Worm (Caenorhabditis elegans) whole organism, L2 larva: Measurements from ENCODE around the gene unc-30.

Source experiments
- ama-1 ChIP-seq: fragments of 150-350 bp; optimal IDR thresholded peaks from 2 replicates; lab custom pipeline; 2018; ENCODE audit warnings: inconsistent platforms
- ceh-82 ChIP-seq: fragments of 150-350 bp; optimal IDR thresholded peaks from 2 replicates; lab custom pipeline; 2014; ENCODE audit warnings: missing biosample characterization, missing genetic modification characterization
- elt-3 ChIP-seq: sonication (generic microtip); optimal IDR thresholded peaks from 2 replicates; lab custom pipeline; 2017; ENCODE audit warnings: missing biosample characterization, missing genetic modification characterization
- nhr-237 ChIP-seq: fragments of 150-350 bp; optimal IDR thresholded peaks from 2 replicates; lab custom pipeline; 2014; ENCODE audit warnings: missing biosample characterization, missing genetic modification characterization
- peb-1 ChIP-seq: fragments of 150-350 bp; optimal IDR thresholded peaks from 2 replicates; lab custom pipeline; 2014; ENCODE audit warnings: missing biosample characterization, missing genetic modification characterization
- unc-62 ChIP-seq: fragments of 150-350 bp; optimal IDR thresholded peaks from 2 replicates; lab custom pipeline; 2014; ENCODE audit warnings: missing biosample characterization, missing genetic modification reagents, missing genetic modification characterization

DNA sequence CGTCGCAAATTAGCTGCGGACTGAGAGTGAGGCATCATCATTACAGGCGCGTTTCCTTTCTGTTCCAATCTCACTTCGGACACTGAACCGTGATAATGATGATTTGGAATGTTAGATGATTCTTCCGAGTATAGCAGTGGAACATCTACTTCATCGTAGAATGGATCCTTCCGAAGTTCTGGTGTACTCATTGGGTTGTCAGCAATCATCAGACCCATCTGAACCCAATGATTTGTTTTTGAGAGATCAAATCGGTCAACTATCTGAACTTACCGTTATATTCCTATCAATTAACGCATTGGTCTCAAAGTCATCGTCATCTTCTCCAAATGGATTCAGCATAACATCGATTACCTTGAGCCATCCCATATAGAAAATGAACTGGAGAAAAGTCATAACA lies 10.3 kb upstream of the unc-30 start:
- no peak for TF ChIP-seq ama-1 (lab: Kevin White, UChicago)
- no peak for TF ChIP-seq ceh-82 (tag; lab: Kevin White, UChicago)
- TF ChIP-seq unc-62 (GFP tag; lab: Kevin White, UChicago), result no peak
- no peak for TF ChIP-seq elt-3 (tag; lab: Kevin White, UChicago)
- TF ChIP-seq nhr-237 (tag; lab: Kevin White, UChicago), result no peak
- no peak for TF ChIP-seq peb-1
